Worm (Caenorhabditis elegans): ENCODE measurements around the gene T24H10.4.

DNA sequence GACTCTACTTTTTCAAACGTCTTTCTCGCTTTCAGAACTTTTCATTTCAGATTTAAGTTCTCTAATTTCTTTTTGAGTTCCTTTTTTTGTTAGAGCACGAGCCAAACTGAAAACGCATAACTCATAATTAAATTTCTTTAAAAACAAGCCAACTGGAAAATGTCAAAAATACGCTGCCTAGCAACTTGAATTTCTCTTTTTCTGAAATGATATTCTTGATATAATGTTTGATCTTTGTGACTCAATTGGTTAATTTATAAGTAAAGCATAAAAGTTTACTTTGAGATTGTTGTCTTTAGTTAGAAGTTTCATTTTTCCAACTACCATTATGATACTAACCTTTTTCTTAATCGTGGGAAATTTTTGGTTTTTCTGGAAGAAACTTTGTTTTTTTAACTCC, 31.8 kb downstream of the T24H10.4 start:
- TF ChIP-seq ztf-29 (GFP tag; IDR thresholded peaks at IDR 0.05) (no peak), flt-1 (GFP tag; IDR thresholded peaks at IDR 0.05) (no peak), T22C8.4 (GFP tag; IDR thresholded peaks at IDR 0.05) (no peak), tab-1 (GFP tag; IDR thresholded peaks at IDR 0.05) (no peak), ztf-23 (GFP tag; IDR thresholded peaks at IDR 0.05) (no peak), cog-1 (tag; optimal IDR thresholded peaks at IDR 0.05) (no peak), klf-2 (GFP tag; conservative IDR thresholded peaks at IDR 0.05) (no peak), med-1 (GFP tag; optimal IDR thresholded peaks at IDR 0.05; ENCODE audit: insufficient read depth) (no peak), ref-1 (GFP tag; conservative IDR thresholded peaks at IDR 0.05) (no peak)

Measured in whole organism, midembryonic.